Fruit fly (Drosophila melanogaster): ENCODE results near the gene heca.

The heca gene

DNA sequence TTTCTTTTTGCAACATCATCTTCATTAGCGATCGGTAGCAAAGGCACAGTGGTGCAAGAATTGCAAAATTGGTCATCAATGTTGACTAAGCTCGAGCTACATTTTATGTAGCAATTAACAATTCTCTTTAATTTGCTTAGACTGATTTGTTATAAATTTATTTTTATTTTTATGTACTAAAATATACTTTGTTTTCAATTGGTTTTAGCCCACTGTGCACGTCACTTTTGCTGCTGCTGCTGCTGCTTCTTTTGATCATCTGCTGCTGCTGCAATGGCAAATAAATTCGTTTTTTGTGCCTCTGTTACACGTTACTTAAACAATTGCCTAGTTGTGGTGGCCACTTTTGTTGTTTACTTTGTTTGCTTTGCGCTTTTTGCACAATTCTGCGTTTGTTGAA is 18.3 kb downstream of the heca start (continued):
- TF ChIP-seq ham (GFP tag; IDR thresholded peaks at IDR 0.05) (no peak; the same call in 1 of the 2 replicates), CG11560 (tag; IDR thresholded peaks at IDR 0.05) (peak; percentile 53; the same call in 1 of the 3 replicates), CG16863 (GFP tag; optimal IDR thresholded peaks at IDR 0.05) (peak; percentile 19), Stat92E (GFP tag; optimal IDR thresholded peaks at IDR 0.05) (no peak), ab (GFP tag; optimal IDR thresholded peaks at IDR 0.05) (peak; percentile 49), CG8944 (GFP tag; optimal IDR thresholded peaks at IDR 0.05) (no peak), crp (GFP tag; optimal IDR thresholded peaks at IDR 0.05) (peak in 1 of 2 experiments; percentile 12), Ptx1 (GFP tag; IDR thresholded peaks at IDR 0.05) (peak; percentile 88), Usf (GFP tag; optimal IDR thresholded peaks at IDR 0.05) (peak; percentile 33), wdn (GFP tag; IDR thresholded peaks at IDR 0.05) (peak; percentile 64), Chrac-16 (GFP tag; optimal IDR thresholded peaks at IDR 0.05) (peak; percentile 77), tll (GFP tag; optimal IDR thresholded peaks at IDR 0.05) (no peak), D19B (GFP tag; optimal IDR thresholded peaks at IDR 0.05) (peak; percentile 7), ato (GFP tag; IDR thresholded peaks at IDR 0.05; ENCODE audit: partially characterized antibody) (no peak), CG3838 (GFP tag; optimal IDR thresholded peaks at IDR 0.05) (peak; percentile 29), CG10366 (GFP tag; IDR thresholded peaks at IDR 0.05) (peak; percentile 88), HLH4C (GFP tag; IDR thresholded peaks at IDR 0.05; ENCODE audit: partially characterized antibody) (no peak), CG4854 (GFP tag; optimal IDR thresholded peaks at IDR 0.05) (peak; percentile 22), Hmr (GFP tag; optimal IDR thresholded peaks at IDR 0.05) (peak; percentile 74), p53 (GFP tag; optimal IDR thresholded peaks at IDR 0.05) (no peak), Gsc (GFP tag; IDR thresholded peaks at IDR 0.05) (0 out of 2 replicates have a peak, but pooled peaks have one; percentile 55), sug (tag; optimal IDR thresholded peaks at IDR 0.05) (no peak), Opbp (GFP tag; IDR thresholded peaks at IDR 0.05; ENCODE audit: partially characterized antibody) (no peak), gro (GFP tag; optimal IDR thresholded peaks at IDR 0.05) (peak; percentile 1), lov (optimal IDR thresholded peaks at IDR 0.05) (no peak), lov (GFP tag; IDR thresholded peaks at IDR 0.05) (peak; percentile 80; the same call in 2 of the 3 replicates), grau (tag; optimal IDR thresholded peaks at IDR 0.05) (peak; percentile 80), BtbVII (GFP tag; optimal IDR thresholded peaks at IDR 0.05) (peak; percentile 63), fru (optimal IDR thresholded peaks at IDR 0.05) (no peak), Deaf1 (tag; optimal IDR thresholded peaks at IDR 0.05) (peak; percentile 30), gfzf (GFP tag; optimal IDR thresholded peaks at IDR 0.05) (no peak), danr (GFP tag; IDR thresholded peaks at IDR 0.05) (peak; percentile 72), CG17186 (GFP tag; optimal IDR thresholded peaks at IDR 0.05) (peak; percentile 6), oc (tag; optimal IDR thresholded peaks at IDR 0.05) (peak; percentile 58), cwo (GFP tag; optimal IDR thresholded peaks at IDR 0.05) (peak; percentile 49), jumu (GFP tag; optimal IDR thresholded peaks at IDR 0.05) (peak; percentile 16), Rx (GFP tag; IDR thresholded peaks at IDR 0.05) (peak; percentile 75), Med (GFP tag) (peak; percentile 70), CG14965 (GFP tag; optimal IDR thresholded peaks at IDR 0.05; ENCODE audit: borderline replicate concordance) (no peak), cad (GFP tag; optimal IDR thresholded peaks at IDR 0.05) (no peak), Rfx (GFP tag; IDR thresholded peaks at IDR 0.05) (peak; percentile 77), CG9876 (GFP tag; optimal IDR thresholded peaks at IDR 0.05) (no peak), CG2199 (GFP tag; IDR thresholded peaks at IDR 0.05) (peak; percentile 72; the same call in 1 of the 3 replicates), tio (GFP tag; optimal IDR thresholded peaks at IDR 0.05) (peak; percentile 76), ind (GFP tag; optimal IDR thresholded peaks at IDR 0.05) (peak; percentile 79), E2f2 (GFP tag; IDR thresholded peaks at IDR 0.05) (peak; percentile 65; the same call in 1 of the 2 replicates), CG8765 (GFP tag; IDR thresholded peaks at IDR 0.05) (peak; percentile 80; the same call in 1 of the 2 replicates), Ets97D (GFP tag; optimal IDR thresholded peaks at IDR 0.05) (no peak), CG12299 (tag; optimal IDR thresholded peaks at IDR 0.05) (peak; percentile 24), phol (tag; optimal IDR thresholded peaks at IDR 0.05) (peak; percentile 84), CG3281 (GFP tag; optimal IDR thresholded peaks at IDR 0.05) (peak; percentile 67)
